Worm (Caenorhabditis elegans) whole organism, late embryonic: Measurements from ENCODE around the gene T27D12.1.

Experiments
- ceh-22 ChIP-seq: sonication (generic microtip); optimal IDR thresholded peaks from 2 replicates; lab custom pipeline; 2017; ENCODE audit warnings: missing biosample characterization, missing genetic modification characterization
- hlh-30 ChIP-seq: sonication (generic microtip); optimal IDR thresholded peaks from 2 replicates; lab custom pipeline; 2017; ENCODE audit warnings: antibody characterized with exemption, missing genetic modification characterization, missing compliant biosample characterization; ENCODE audit not compliant: insufficient read depth
- pha-4 ChIP-seq: fragments of 150-350 bp; optimal IDR thresholded peaks from 2 replicates; lab custom pipeline; 2018; ENCODE audit warnings: missing biosample characterization, missing genetic modification reagents, missing genetic modification characterization
- sox-2 ChIP-seq: fragments of 200-800 bp; sonication (Bioruptor generic); IDR thresholded peaks from 2 replicates; pipeline ENCODE4 v1.3.6; 2022; ENCODE audit warnings: missing genetic modification reagents, missing genetic modification characterization, missing compliant biosample characterization
- syd-9 ChIP-seq: sonication (generic microtip); optimal IDR thresholded peaks from 2 replicates; lab custom pipeline; 2016; ENCODE audit warnings: mild to moderate bottlenecking, missing genetic modification characterization, moderate library complexity, missing compliant biosample characterization

ce11 chrII:11879784-11880183 is 37.4 kb downstream of the T27D12.1 start:
- TF ChIP-seq sox-2 (GFP tag; lab: Robert Waterston, UW) (no peak), hlh-30 (tag; lab: Kevin White, UChicago) (no peak), ceh-22 (tag; lab: Kevin White, UChicago) (no peak), pha-4 (tag; lab: Kevin White, UChicago) (no peak), syd-9 (no peak)
